Worm (Caenorhabditis elegans): ENCODE measurements around the gene nspc-4.

Gene nspc-4

ce11 chrX:8507053-8507452 lies 31.1 kb downstream of the nspc-4 start:
- TF ChIP-seq ceh-9 (tag; optimal IDR thresholded peaks at IDR 0.05), result no peak
- TF ChIP-seq nhr-232 (tag; optimal IDR thresholded peaks at IDR 0.05), result no peak
- TF ChIP-seq gmeb-2 (tag; optimal IDR thresholded peaks at IDR 0.05), result no peak

ce11 chrX:8504207-8504606 lies 34.0 kb downstream of the nspc-4 start:
- TF ChIP-seq ama-1 (optimal IDR thresholded peaks at IDR 0.05), result no peak
- TF ChIP-seq sox-2 (GFP tag; IDR thresholded peaks at IDR 0.05), result no peak
- TF ChIP-seq ref-2 (tag; optimal IDR thresholded peaks at IDR 0.05), result no peak
- no peak for TF ChIP-seq hlh-6 (tag; optimal IDR thresholded peaks at IDR 0.05)
- no peak for TF ChIP-seq ceh-2 (tag; optimal IDR thresholded peaks at IDR 0.05)
- TF ChIP-seq hlh-8 (tag; optimal IDR thresholded peaks at IDR 0.05), result no peak
- no peak for TF ChIP-seq ahr-1 (tag; optimal IDR thresholded peaks at IDR 0.05)
- TF ChIP-seq ceh-14 (tag; optimal IDR thresholded peaks at IDR 0.05), result no peak
- TF ChIP-seq sox-4 (tag; optimal IDR thresholded peaks at IDR 0.05), result no peak
- TF ChIP-seq hlh-15 (tag; optimal IDR thresholded peaks at IDR 0.05), result no peak
- TF ChIP-seq che-1 (tag; optimal IDR thresholded peaks at IDR 0.05), result no peak

- TF ChIP-seq ceh-24 (tag; optimal IDR thresholded peaks at IDR 0.05) (no peak), ceh-14 (tag; optimal IDR thresholded peaks at IDR 0.05) (no peak), odd-2 (tag; optimal IDR thresholded peaks at IDR 0.05) (no peak), hlh-13 (GFP tag; optimal IDR thresholded peaks at IDR 0.05) (no peak), sox-4 (tag; optimal IDR thresholded peaks at IDR 0.05) (no peak), ets-4 (tag; optimal IDR thresholded peaks at IDR 0.05) (no peak), unc-42 (tag; optimal IDR thresholded peaks at IDR 0.05) (no peak), fax-1 (tag; optimal IDR thresholded peaks at IDR 0.05) (no peak), ref-2 (tag; optimal IDR thresholded peaks at IDR 0.05) (no peak), ceh-19 (GFP tag; optimal IDR thresholded peaks at IDR 0.05) (no peak), fkh-6 (tag; optimal IDR thresholded peaks at IDR 0.05) (no peak), rnt-1 (tag; optimal IDR thresholded peaks at IDR 0.05) (no peak), dmd-4 (tag; optimal IDR thresholded peaks at IDR 0.05; ENCODE audit: borderline replicate concordance) (no peak), sox-2 (GFP tag; IDR thresholded peaks at IDR 0.05) (no peak)
Measured at ce11 chrX:8500922-8501321, 37.2 kb downstream of the nspc-4 start, which contains the start of gene grd-4. TSS of gene grd-4 (plus strand) at chrX:8501222.

ce11 chrX:8499721-8500120 lies 38.4 kb downstream of the nspc-4 start, which contains the start of gene grd-14:
TSS of gene grd-14 (plus strand) at chrX:8500021.
- TF ChIP-seq fkh-6 (tag; optimal IDR thresholded peaks at IDR 0.05) (no peak), ceh-9 (tag; optimal IDR thresholded peaks at IDR 0.05) (no peak), pax-1 (tag; optimal IDR thresholded peaks at IDR 0.05) (no peak), zip-5 (tag; optimal IDR thresholded peaks at IDR 0.05) (no peak), mec-3 (tag; optimal IDR thresholded peaks at IDR 0.05; ENCODE audit: borderline replicate concordance) (no peak)

- no peak for TF ChIP-seq unc-3 (GFP tag; conservative IDR thresholded peaks at IDR 0.05)
- TF ChIP-seq unc-3 (tag; optimal IDR thresholded peaks at IDR 0.05), result no peak
- TF ChIP-seq ttx-3 (tag; optimal IDR thresholded peaks at IDR 0.05), result no peak
- TF ChIP-seq C38D4.7 (GFP tag; optimal IDR thresholded peaks at IDR 0.05), result no peak
- no peak for TF ChIP-seq pha-4 (tag; optimal IDR thresholded peaks at IDR 0.05)
- no peak for TF ChIP-seq ceh-2 (tag; optimal IDR thresholded peaks at IDR 0.05)
- TF ChIP-seq ceh-34 (tag; optimal IDR thresholded peaks at IDR 0.05), result no peak
- TF ChIP-seq syd-9 (tag; optimal IDR thresholded peaks at IDR 0.05), result no peak
- no peak for TF ChIP-seq nfya-1 (tag; optimal IDR thresholded peaks at IDR 0.05)
- TF ChIP-seq tbx-2 (tag; optimal IDR thresholded peaks at IDR 0.05), result no peak
- TF ChIP-seq unc-42 (tag; optimal IDR thresholded peaks at IDR 0.05), result no peak
- TF ChIP-seq F13H6.1 (tag; optimal IDR thresholded peaks at IDR 0.05), result no peak
- no peak for TF ChIP-seq ceh-45 (GFP tag; IDR thresholded peaks at IDR 0.05)
- TF ChIP-seq npax-4 (tag; optimal IDR thresholded peaks at IDR 0.05), result no peak
- TF ChIP-seq pha-2 (tag; optimal IDR thresholded peaks at IDR 0.05), result no peak
- TF ChIP-seq ceh-24 (tag; optimal IDR thresholded peaks at IDR 0.05), result no peak
- no peak for TF ChIP-seq sdc-2 (tag; optimal IDR thresholded peaks at IDR 0.05)
- no peak for TF ChIP-seq pat-9 (tag; optimal IDR thresholded peaks at IDR 0.05)
Measured at ce11 chrX:8495005-8495404, 43.2 kb downstream of the nspc-4 start, which contains the start of gene T01B10.5. TSS of gene T01B10.5 (plus strand) at chrX:8495305.

Data from whole organism, late embryonic.